Fruit fly (Drosophila melanogaster): ENCODE measurements around the gene Nup98-96.

DNA sequence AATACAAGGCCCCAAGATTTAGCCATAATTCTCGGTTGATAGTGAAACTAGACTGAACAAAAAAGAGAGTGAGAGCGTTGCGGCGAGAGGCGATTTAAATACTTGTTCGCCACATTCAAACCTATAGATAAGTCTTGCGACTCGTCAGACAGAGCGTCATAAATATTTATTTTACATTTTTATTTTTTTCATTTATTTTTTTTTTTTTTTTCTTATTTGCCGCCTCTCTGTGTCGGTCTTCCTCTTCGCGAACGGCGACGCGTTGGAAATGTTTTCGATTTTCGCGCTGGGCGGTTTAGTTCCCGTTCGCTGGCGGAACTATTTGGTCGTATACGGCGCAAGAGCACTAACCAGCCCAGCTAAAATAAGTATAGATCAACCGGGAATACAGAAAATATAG is 53.3 kb downstream of the Nup98-96 start:
- TF ChIP-seq CG32121 (GFP tag; IDR thresholded peaks at IDR 0.05) (peak; percentile 28; the same call in 1 of the 2 replicates), rn (GFP tag; IDR thresholded peaks at IDR 0.05) (no peak), CG10348 (GFP tag; IDR thresholded peaks at IDR 0.05) (no peak), gl (tag; optimal IDR thresholded peaks at IDR 0.05) (peak; percentile 62), EcR (GFP tag; optimal IDR thresholded peaks at IDR 0.05) (no peak), CG13204 (GFP tag; optimal IDR thresholded peaks at IDR 0.05) (peak; percentile 62), Snoo (tag; optimal IDR thresholded peaks at IDR 0.05) (no peak), CG17806 (tag; optimal IDR thresholded peaks at IDR 0.05) (no peak)
